Worm (Caenorhabditis elegans) whole organism, L1 larva: ENCODE results near the gene rab-37.

ENCODE experiments used
- ceh-82 ChIP-seq, 3 experiments: fragments of 150-350 bp in 1 of 3; sonication (generic microtip) in 2 of 3; optimal IDR thresholded peaks; 2 replicates each; lab custom pipeline; 2014 to 2017; ENCODE audit warnings: missing biosample characterization in 3 of 3, missing genetic modification characterization in 3 of 3
- irx-1 ChIP-seq: sonication (generic microtip); optimal IDR thresholded peaks from 2 replicates; lab custom pipeline; 2016; ENCODE audit warnings: missing genetic modification characterization, missing compliant biosample characterization
- lsy-2 ChIP-seq, 2 experiments: fragments of 150-350 bp; optimal IDR thresholded peaks; 2 replicates each; lab custom pipeline; 2014; ENCODE audit warnings: missing biosample characterization in 2 of 2, missing genetic modification characterization in 2 of 2

DNA sequence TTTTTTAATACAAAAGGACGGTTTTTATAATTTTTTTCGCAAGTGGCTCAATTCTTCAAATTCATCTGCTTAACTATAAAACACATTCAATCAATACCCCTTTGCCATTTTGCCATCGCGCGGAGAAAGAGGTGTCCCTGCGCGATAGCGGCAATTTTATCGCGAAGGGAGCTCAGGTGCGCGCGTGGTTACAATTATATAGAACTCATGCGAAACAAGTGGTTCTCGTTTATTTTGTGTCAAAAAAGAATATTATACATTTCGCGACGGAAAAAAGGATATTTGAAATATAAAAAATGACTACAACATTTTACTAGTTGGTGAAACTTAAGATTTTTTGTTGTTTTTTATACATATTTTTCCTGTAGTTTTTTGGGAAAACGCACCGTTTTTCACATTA is 26.5 kb downstream of the rab-37 start:
- TF ChIP-seq irx-1 (peak; percentile 100), ceh-82 (tag; optimal IDR thresholded peaks at IDR 0.05; lab: Kevin White, UChicago) (peak; percentile 99 to 100 (median 100)), lsy-2 (tag; optimal IDR thresholded peaks at IDR 0.05; lab: Kevin White, UChicago) (peak; percentile 93 to 96)
